Worm (Caenorhabditis elegans) whole organism, L1 larva: ENCODE results near the gene T19H5.6.

Source experiments
- C04F5.9 ChIP-seq: sonication (generic microtip); optimal IDR thresholded peaks from 2 replicates; lab custom pipeline; 2016; ENCODE audit warnings: missing genetic modification characterization, missing compliant biosample characterization
- F16B12.6 ChIP-seq: fragments of 150-350 bp; optimal IDR thresholded peaks from 2 replicates; lab custom pipeline; 2014; ENCODE audit warnings: missing biosample characterization, missing genetic modification characterization
- aha-1 ChIP-seq: fragments of 150-350 bp; optimal IDR thresholded peaks from 2 replicates; lab custom pipeline; 2014; ENCODE audit warnings: missing biosample characterization, missing genetic modification characterization
- ama-1 ChIP-seq: fragments of 150-350 bp; optimal IDR thresholded peaks from 2 replicates; lab custom pipeline; 2014
- blmp-1 ChIP-seq: fragments of 150-350 bp; optimal IDR thresholded peaks from 2 replicates; lab custom pipeline; 2014; ENCODE audit warnings: missing biosample characterization, missing genetic modification characterization
- ceh-8 ChIP-seq: fragments of 200-800 bp; sonication (Bioruptor generic); optimal IDR thresholded peaks from 2 replicates; lab custom pipeline; 2018; ENCODE audit warnings: mild to moderate bottlenecking, missing genetic modification characterization, moderate library complexity, missing compliant biosample characterization
- ceh-82 ChIP-seq, 3 experiments: fragments of 150-350 bp in 1 of 3; sonication (generic microtip) in 2 of 3; optimal IDR thresholded peaks; 2 replicates each; lab custom pipeline; 2014 to 2017; ENCODE audit warnings: missing biosample characterization in 3 of 3, missing genetic modification characterization in 3 of 3
- ceh-90 ChIP-seq: sonication (generic microtip); optimal IDR thresholded peaks from 2 replicates; lab custom pipeline; 2016; ENCODE audit warnings: missing genetic modification characterization, missing compliant biosample characterization
- dpl-1 ChIP-seq, 3 experiments: fragments of 150-350 bp in 2 of 3; sonication (generic microtip) in 1 of 3; optimal IDR thresholded peaks; 2 replicates each; lab custom pipeline; 2014 to 2017; ENCODE audit warnings: missing biosample characterization in 3 of 3, missing genetic modification characterization in 3 of 3, missing genetic modification reagents in 3 of 3
- efl-1 ChIP-seq, 4 experiments: fragments of 150-350 bp; optimal IDR thresholded peaks in 3 of 4; peaks in 1 of 4; 1 replicate in 1 of 4; 2 replicates in 3 of 4; lab custom pipeline; 2014; ENCODE audit warnings: missing biosample characterization in 2 of 4, missing genetic modification characterization in 2 of 4, missing genetic modification reagents in 2 of 4
- egl-27 ChIP-seq, 2 experiments: fragments of 150-350 bp in 1 of 2; sonication (generic microtip); optimal IDR thresholded peaks; 3 replicates each; lab custom pipeline; 2017 to 2018; ENCODE audit warnings: missing biosample characterization in 2 of 2, missing genetic modification characterization in 2 of 2, missing genetic modification reagents in 2 of 2
- elt-3 ChIP-seq, 6 experiments: fragments of 150-350 bp in 1 of 6; sonication (generic microtip); optimal IDR thresholded peaks; 2 replicates each; lab custom pipeline; 2017 to 2018; ENCODE audit warnings: missing biosample characterization in 6 of 6, missing genetic modification characterization in 6 of 6, inconsistent platforms in 1 of 6
- ets-5 ChIP-seq: fragments of 200-800 bp; sonication (Bioruptor generic); IDR thresholded peaks from 2 replicates; pipeline ENCODE4 v1.3.6; 2022; ENCODE audit warnings: missing genetic modification characterization, missing compliant biosample characterization
- fkh-4 ChIP-seq: sonication (generic microtip); optimal IDR thresholded peaks from 2 replicates; lab custom pipeline; 2016; ENCODE audit warnings: missing compliant biosample characterization, missing genetic modification characterization, borderline replicate concordance
- fkh-8 ChIP-seq: sonication (generic microtip); optimal IDR thresholded peaks from 2 replicates; lab custom pipeline; 2016; ENCODE audit warnings: mild to moderate bottlenecking, missing genetic modification characterization, missing compliant biosample characterization
- hlh-4 ChIP-seq: sonication (generic microtip); optimal IDR thresholded peaks from 2 replicates; lab custom pipeline; 2016; ENCODE audit warnings: mild to moderate bottlenecking, missing genetic modification characterization, missing compliant biosample characterization
- hpl-2 ChIP-seq: fragments of 150-350 bp; optimal IDR thresholded peaks from 2 replicates; lab custom pipeline; 2014; ENCODE audit warnings: missing biosample characterization, missing genetic modification reagents, missing genetic modification characterization
- lin-13 ChIP-seq: fragments of 150-350 bp; optimal IDR thresholded peaks from 2 replicates; lab custom pipeline; 2014; ENCODE audit warnings: missing biosample characterization, missing genetic modification reagents, missing genetic modification characterization
- lin-14 ChIP-seq: fragments of 200-800 bp; sonication (Bioruptor generic); optimal IDR thresholded peaks from 2 replicates; lab custom pipeline; 2018; ENCODE audit warnings: mild to moderate bottlenecking, missing genetic modification characterization, moderate library complexity, missing compliant biosample characterization
- lin-35 ChIP-seq, 2 experiments: fragments of 150-350 bp; optimal IDR thresholded peaks; 2 replicates each; lab custom pipeline; 2014; ENCODE audit warnings: missing biosample characterization in 2 of 2, missing genetic modification characterization in 2 of 2, missing genetic modification reagents in 2 of 2
- lir-3 ChIP-seq: sonication (generic microtip); optimal IDR thresholded peaks from 2 replicates; lab custom pipeline; 2016; ENCODE audit warnings: mild to moderate bottlenecking, missing genetic modification characterization, moderate library complexity, missing compliant biosample characterization; ENCODE audit not compliant: poor library complexity
- mef-2 ChIP-seq: fragments of 150-350 bp; optimal IDR thresholded peaks from 2 replicates; lab custom pipeline; 2014; ENCODE audit warnings: missing biosample characterization, missing genetic modification characterization
- nhr-11 ChIP-seq: fragments of 150-350 bp; optimal IDR thresholded peaks from 2 replicates; lab custom pipeline; 2014; ENCODE audit warnings: missing biosample characterization, missing genetic modification characterization
- nhr-12 ChIP-seq: sonication (generic microtip); optimal IDR thresholded peaks from 2 replicates; lab custom pipeline; 2017; ENCODE audit warnings: missing biosample characterization, missing genetic modification characterization
- nhr-19 ChIP-seq: fragments of 200-800 bp; sonication (Bioruptor generic); conservative IDR thresholded peaks from 2 replicates; pipeline ENCODE4 v1.3.6; 2022; ENCODE audit warnings: missing genetic modification characterization, missing compliant biosample characterization
- nhr-20 ChIP-seq: sonication (generic microtip); optimal IDR thresholded peaks from 2 replicates; lab custom pipeline; 2016; ENCODE audit warnings: mild to moderate bottlenecking, missing genetic modification characterization, missing compliant biosample characterization
- nhr-47 ChIP-seq: sonication (generic microtip); optimal IDR thresholded peaks from 2 replicates; lab custom pipeline; 2016; ENCODE audit warnings: mild to moderate bottlenecking, missing genetic modification characterization, moderate library complexity, missing compliant biosample characterization
- nhr-76 ChIP-seq: sonication (generic microtip); optimal IDR thresholded peaks from 2 replicates; lab custom pipeline; 2017; ENCODE audit warnings: missing biosample characterization, missing genetic modification characterization
- nhr-85 ChIP-seq: sonication (generic microtip); peaks from one replicate; lab custom pipeline; 2016; ENCODE audit warnings: missing genetic modification characterization, inconsistent platforms, missing compliant biosample characterization
- nhr-90 ChIP-seq: sonication (generic microtip); optimal IDR thresholded peaks from 2 replicates; lab custom pipeline; 2016; ENCODE audit warnings: mild to moderate bottlenecking, missing genetic modification characterization, missing compliant biosample characterization; ENCODE audit not compliant: poor library complexity
- pqm-1 ChIP-seq: sonication (generic microtip); optimal IDR thresholded peaks from 3 replicates; lab custom pipeline; 2017; ENCODE audit warnings: missing biosample characterization, missing genetic modification characterization
- skn-1 ChIP-seq: fragments of 150-350 bp; optimal IDR thresholded peaks from 2 replicates; lab custom pipeline; 2014; ENCODE audit warnings: missing biosample characterization, missing genetic modification characterization
- swsn-7 ChIP-seq: sonication (generic microtip); optimal IDR thresholded peaks from 2 replicates; lab custom pipeline; 2016; ENCODE audit warnings: missing genetic modification characterization, missing compliant biosample characterization
- tbx-2 ChIP-seq: sonication (generic microtip); optimal IDR thresholded peaks from 2 replicates; lab custom pipeline; 2016; ENCODE audit warnings: missing genetic modification characterization, missing compliant biosample characterization
- unc-130 ChIP-seq: fragments of 150-350 bp; optimal IDR thresholded peaks from 2 replicates; lab custom pipeline; 2017; ENCODE audit warnings: missing biosample characterization, missing genetic modification characterization, inconsistent platforms
- unc-30 ChIP-seq: sonication (generic microtip); optimal IDR thresholded peaks from 2 replicates; lab custom pipeline; 2017; ENCODE audit warnings: missing biosample characterization, missing genetic modification characterization
- unc-86 ChIP-seq: sonication (generic microtip); optimal IDR thresholded peaks from 2 replicates; lab custom pipeline; 2016; ENCODE audit warnings: missing genetic modification characterization, missing compliant biosample characterization
- unc-98 ChIP-seq: fragments of 200-800 bp; sonication (Bioruptor generic); IDR thresholded peaks from 2 replicates; pipeline ENCODE4 v1.3.6; 2022; ENCODE audit warnings: missing genetic modification characterization, missing compliant biosample characterization
- vab-15 ChIP-seq: sonication (generic microtip); optimal IDR thresholded peaks from 2 replicates; lab custom pipeline; 2017; ENCODE audit warnings: missing genotype, mild to moderate bottlenecking, missing genetic modification characterization, missing compliant biosample characterization
- ztf-11 ChIP-seq, 2 experiments: sonication (generic microtip); optimal IDR thresholded peaks; 2 replicates each; lab custom pipeline; 2016 to 2017; ENCODE audit warnings: missing genetic modification characterization in 2 of 2, missing biosample characterization in 1 of 2, missing compliant biosample characterization in 1 of 2

Gene T19H5.6

DNA sequence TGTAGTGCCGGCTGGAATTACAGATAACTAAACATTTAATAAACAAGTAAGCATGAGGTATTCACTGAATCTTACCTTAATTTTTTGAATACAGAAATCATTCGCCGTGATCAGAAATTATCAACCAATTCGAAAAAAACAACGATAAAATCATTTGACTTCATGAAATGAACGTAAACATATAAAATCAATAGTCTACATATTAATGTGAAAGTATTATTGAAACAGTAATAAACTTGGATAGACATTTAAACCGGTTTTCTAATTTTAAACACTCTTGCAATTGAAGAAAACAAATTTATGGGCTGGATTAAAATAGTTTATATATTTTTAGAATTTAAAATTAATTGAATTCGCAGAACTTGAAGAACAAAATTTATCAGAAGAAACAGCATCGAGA, 28.2 kb downstream of the T19H5.6 start, which contains the start of gene chil-16:
TSS of gene chil-16 (minus strand) at position 101 of the 400 bp plus-strand sequence.
- no peak for TF ChIP-seq nhr-12 (tag; lab: Kevin White, UChicago)
- TF ChIP-seq tbx-2 = no peak
- no peak for TF ChIP-seq unc-130 (tag; lab: Kevin White, UChicago)

ce11 chrII:9440060-9440459, 30.0 kb downstream of the T19H5.6 start, which contains the start of gene chil-17:
Gene chil-17, minus strand, starts transcription at chrII:9440160.
- no peak for TF ChIP-seq ztf-11 (tag; optimal IDR thresholded peaks at IDR 0.05; lab: Kevin White, UChicago)
- no peak for TF ChIP-seq ceh-90 (tag; lab: Kevin White, UChicago)
- no peak for TF ChIP-seq fkh-8
- TF ChIP-seq ceh-8 (GFP tag; lab: Kevin White, UChicago) = no peak
- no peak for TF ChIP-seq lin-14 (GFP tag; lab: Kevin White, UChicago)
- TF ChIP-seq unc-98 = no peak
- TF ChIP-seq ama-1 (lab: Kevin White, UChicago) = no peak
- TF ChIP-seq mef-2 (tag; lab: Kevin White, UChicago) = no peak
- TF ChIP-seq efl-1 (optimal IDR thresholded peaks at IDR 0.05; lab: Kevin White, UChicago) = no peak
- no peak for TF ChIP-seq efl-1 (GFP tag; optimal IDR thresholded peaks at IDR 0.05 in 1 of 2; lab: Kevin White, UChicago)
- no peak for TF ChIP-seq lir-3 (tag; lab: Kevin White, UChicago)
- TF ChIP-seq C04F5.9 (tag; lab: Kevin White, UChicago) = no peak
- TF ChIP-seq skn-1 (tag; lab: Kevin White, UChicago) = no peak
- no peak for TF ChIP-seq nhr-76 (tag; lab: Kevin White, UChicago)
- no peak for TF ChIP-seq aha-1 (tag; lab: Kevin White, UChicago)
- no peak for TF ChIP-seq nhr-47 (tag; lab: Kevin White, UChicago)

DNA sequence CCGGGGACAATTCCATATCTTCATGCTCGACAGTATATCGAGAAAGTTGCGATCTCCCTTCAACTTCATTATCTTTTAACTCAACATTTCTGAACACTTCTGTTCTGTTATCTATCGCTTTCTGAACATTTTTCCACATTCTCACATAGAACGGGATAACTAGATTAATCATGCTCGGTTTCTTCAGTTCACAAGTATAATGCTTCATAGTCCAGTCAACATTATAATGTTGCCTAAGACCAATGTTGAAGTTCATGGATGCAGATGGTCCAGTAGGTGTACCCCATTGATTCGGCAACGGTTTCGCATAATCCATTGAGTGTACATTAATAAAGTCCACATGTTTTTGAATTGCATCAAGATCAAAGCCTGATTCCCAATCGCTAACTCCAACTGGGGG, 31.2 kb downstream of the T19H5.6 start:
- TF ChIP-seq nhr-90 (tag; lab: Kevin White, UChicago) (no peak), nhr-11 (no peak), swsn-7 (tag; lab: Kevin White, UChicago) (no peak), ets-5 (GFP tag; lab: Robert Waterston, UW) (no peak), nhr-19 (no peak), mef-2 (tag; lab: Kevin White, UChicago) (no peak)

DNA sequence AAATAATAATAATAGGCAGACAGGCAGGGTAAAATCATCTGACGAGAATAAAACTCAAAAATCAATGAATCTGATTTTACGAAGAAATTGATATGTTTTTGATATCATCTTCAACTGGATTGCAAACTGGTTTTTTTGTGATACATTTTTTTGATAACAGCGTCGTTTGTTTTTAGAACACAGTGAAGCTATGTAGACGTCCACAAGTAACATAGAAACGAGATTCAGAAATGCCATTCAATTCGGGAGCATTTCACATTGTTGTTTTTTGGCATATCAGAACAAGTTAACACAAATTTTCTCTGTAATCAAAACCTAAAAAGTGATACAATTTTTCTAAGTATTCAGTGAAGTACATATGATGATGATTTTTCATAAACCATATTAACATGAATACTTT, 31.8 kb downstream of the T19H5.6 start, which contains the start of gene chil-13:
TSS of gene chil-13 (minus strand) at position 101 of the 400 bp plus-strand sequence.
- TF ChIP-seq elt-3 (tag; optimal IDR thresholded peaks at IDR 0.05; lab: Kevin White, UChicago) (peak in 1 of 6 experiments; percentile 33), nhr-85 (tag; lab: Kevin White, UChicago) (no peak), F16B12.6 (tag; lab: Kevin White, UChicago) (no peak), lin-35 (GFP tag; optimal IDR thresholded peaks at IDR 0.05; lab: Kevin White, UChicago) (peak in 1 of 2 experiments; percentile 0), blmp-1 (tag; lab: Kevin White, UChicago) (peak; percentile 9)

DNA sequence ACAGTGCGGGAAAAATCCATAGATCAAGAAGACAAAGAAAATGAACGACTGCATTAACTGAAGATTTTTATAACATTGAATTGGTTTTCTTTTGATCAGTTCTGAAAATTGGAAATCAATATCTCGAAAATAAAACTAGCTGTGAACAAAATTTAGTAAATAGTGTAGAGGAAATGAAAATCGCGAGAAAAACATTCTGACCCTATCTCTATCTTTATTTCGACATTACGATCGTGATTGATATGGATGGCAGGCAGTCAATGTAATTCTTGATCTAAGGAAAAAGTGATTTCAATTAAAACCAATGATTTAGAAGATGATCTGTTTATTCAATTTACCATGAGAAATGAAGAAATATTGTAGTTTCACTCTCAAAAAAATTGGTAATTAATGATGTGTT, 34.0 kb downstream of the T19H5.6 start, which contains the start of gene kin-16:
TSS of gene kin-16 (minus strand) at position 101 of the 400 bp plus-strand sequence.
- no peak for TF ChIP-seq egl-27 (tag; optimal IDR thresholded peaks at IDR 0.05; lab: Kevin White, UChicago)
- no peak for TF ChIP-seq nhr-47 (tag; lab: Kevin White, UChicago)
- TF ChIP-seq pqm-1 (tag; lab: Kevin White, UChicago) = no peak
- TF ChIP-seq hpl-2 = no peak
- peak; percentile 52 for TF ChIP-seq nhr-85 (tag; lab: Kevin White, UChicago)
- TF ChIP-seq ztf-11 (tag; optimal IDR thresholded peaks at IDR 0.05; lab: Kevin White, UChicago) = no peak
- no peak for TF ChIP-seq fkh-4
- TF ChIP-seq unc-86 (tag; lab: Kevin White, UChicago) = no peak
- no peak for TF ChIP-seq unc-130 (tag; lab: Kevin White, UChicago)
- TF ChIP-seq blmp-1 (tag; lab: Kevin White, UChicago) = peak; percentile 30
- no peak for TF ChIP-seq ceh-82 (tag; optimal IDR thresholded peaks at IDR 0.05; lab: Kevin White, UChicago)
- no peak for TF ChIP-seq unc-30
- TF ChIP-seq ama-1 (lab: Kevin White, UChicago) = no peak
- TF ChIP-seq vab-15 (tag; lab: Kevin White, UChicago) = no peak
- TF ChIP-seq lir-3 (tag; lab: Kevin White, UChicago) = no peak
- TF ChIP-seq nhr-12 (tag; lab: Kevin White, UChicago) = no peak
- TF ChIP-seq elt-3 (tag; optimal IDR thresholded peaks at IDR 0.05; lab: Kevin White, UChicago) = peak in 1 of 6 experiments; percentile 46
- no peak for TF ChIP-seq dpl-1 (GFP tag; optimal IDR thresholded peaks at IDR 0.05; lab: Kevin White, UChicago)
- TF ChIP-seq ceh-90 (tag; lab: Kevin White, UChicago) = no peak
- peak; percentile 23 for TF ChIP-seq nhr-20 (tag; lab: Kevin White, UChicago)
- TF ChIP-seq lin-13 = no peak
- no peak for TF ChIP-seq nhr-76 (tag; lab: Kevin White, UChicago)
- TF ChIP-seq fkh-8 = no peak
- no peak for TF ChIP-seq hlh-4
